Worm (Caenorhabditis elegans): ENCODE data around the gene cdh-1.

ce11 chrIII:2864669-2865068 lies 46.0 kb upstream of the cdh-1 start:
- TF ChIP-seq mab-9 (GFP tag; IDR thresholded peaks at IDR 0.05) = no peak
- no peak for TF ChIP-seq lsy-2 (tag; optimal IDR thresholded peaks at IDR 0.05)
- no peak for TF ChIP-seq ama-1 (optimal IDR thresholded peaks at IDR 0.05)
- TF ChIP-seq efl-1 (optimal IDR thresholded peaks at IDR 0.05) = no peak
- TF ChIP-seq efl-1 (GFP tag; optimal IDR thresholded peaks at IDR 0.05 in 1 of 2) = no peak
